Fruit fly (Drosophila melanogaster): ENCODE data around the gene swm.

swm gene

dm6 chr2L:19489997-19490461, 3.0 kb upstream of the swm start, which contains the start of the genes CG10194 and CG18094 (continued):
- TF ChIP-seq dimm (GFP tag; IDR thresholded peaks at IDR 0.05) (no peak), lilli (GFP tag; optimal IDR thresholded peaks at IDR 0.05) (peak; percentile 68), CG18262 (tag; optimal IDR thresholded peaks at IDR 0.05) (no peak), cad (GFP tag; optimal IDR thresholded peaks at IDR 0.05) (no peak), salm (tag; optimal IDR thresholded peaks at IDR 0.05) (no peak), Vsx1 (GFP tag; optimal IDR thresholded peaks at IDR 0.05) (no peak), CG8388 (GFP tag; optimal IDR thresholded peaks at IDR 0.05) (peak; percentile 34), Bdp1 (GFP tag; optimal IDR thresholded peaks at IDR 0.05) (no peak), dmrt11E (tag; optimal IDR thresholded peaks at IDR 0.05) (no peak), onecut (GFP tag; IDR thresholded peaks at IDR 0.05) (no peak; the same call in 1 of the 2 replicates), CG3407 (GFP tag; optimal IDR thresholded peaks at IDR 0.05) (no peak), zfh1 (GFP tag; IDR thresholded peaks at IDR 0.05) (no peak), Fer3 (tag; optimal IDR thresholded peaks at IDR 0.05) (peak; percentile 47), CG30431 (GFP tag; optimal IDR thresholded peaks at IDR 0.05) (no peak), CG7271 (tag; optimal IDR thresholded peaks at IDR 0.05) (no peak), sob (GFP tag; IDR thresholded peaks at IDR 0.05) (no peak), Dfd (GFP tag; optimal IDR thresholded peaks at IDR 0.05) (no peak), pros (GFP tag; optimal IDR thresholded peaks at IDR 0.05) (no peak), slou (GFP tag; optimal IDR thresholded peaks at IDR 0.05) (no peak), Scr (GFP tag; IDR thresholded peaks at IDR 0.05; ENCODE audit: partially characterized antibody) (peak; percentile 47; the same call in 1 of the 2 replicates), zen2 (GFP tag; IDR thresholded peaks at IDR 0.05; ENCODE audit: partially characterized antibody) (peak; percentile 72), H2.0 (GFP tag; IDR thresholded peaks at IDR 0.05) (no peak), Adf1 (GFP tag; IDR thresholded peaks at IDR 0.05) (0 out of 2 replicates have a peak, but pooled peaks have one; percentile 18), Abd-B (GFP tag; optimal IDR thresholded peaks at IDR 0.05) (peak; percentile 18), Med (GFP tag) (peak; percentile 71), Hey (tag; optimal IDR thresholded peaks at IDR 0.05) (no peak), Sin3A (optimal IDR thresholded peaks at IDR 0.05) (no peak), Atf6 (GFP tag; IDR thresholded peaks at IDR 0.05) (0 out of 2 replicates have a peak, but pooled peaks have one; percentile 33), Fer2 (tag; optimal IDR thresholded peaks at IDR 0.05) (no peak), Dip2 (GFP tag; IDR thresholded peaks at IDR 0.05) (no peak), sug (tag; optimal IDR thresholded peaks at IDR 0.05) (no peak), CG18619 (GFP tag; optimal IDR thresholded peaks at IDR 0.05) (no peak), CG12219 (GFP tag; optimal IDR thresholded peaks at IDR 0.05) (no peak), bbx (GFP tag; IDR thresholded peaks at IDR 0.05; ENCODE audit: partially characterized antibody) (peak; percentile 82), run (tag; optimal IDR thresholded peaks at IDR 0.05) (no peak), CG3726 (GFP tag; IDR thresholded peaks at IDR 0.05) (no peak), lola (GFP tag; optimal IDR thresholded peaks at IDR 0.05) (no peak), C15 (GFP tag; IDR thresholded peaks at IDR 0.05) (no peak), HLH3B (GFP tag; IDR thresholded peaks at IDR 0.05) (no peak), vvl (GFP tag; IDR thresholded peaks at IDR 0.05) (no peak), Oli (tag; optimal IDR thresholded peaks at IDR 0.05) (no peak), Pdp1 (GFP tag; optimal IDR thresholded peaks at IDR 0.05) (peak; percentile 2 to 81), tna (GFP tag; IDR thresholded peaks at IDR 0.05; ENCODE audit: partially characterized antibody) (0 out of 2 replicates have a peak, but pooled peaks have one; percentile 26), CG2120 (GFP tag; optimal IDR thresholded peaks at IDR 0.05) (peak; percentile 65), caup (GFP tag; optimal IDR thresholded peaks at IDR 0.05; ENCODE audit: severe bottlenecking) (no peak), Doc3 (GFP tag; IDR thresholded peaks at IDR 0.05; ENCODE audit: partially characterized antibody) (peak; percentile 63), CG32532 (GFP tag; IDR thresholded peaks at IDR 0.05) (peak; percentile 74; the same call in 1 of the 2 replicates), CG4730 (GFP tag; IDR thresholded peaks at IDR 0.05) (no peak), CG7745 (tag; optimal IDR thresholded peaks at IDR 0.05) (peak; percentile 8), unpg (GFP tag; optimal IDR thresholded peaks at IDR 0.05) (no peak)

Measured in whole organism, embryonic.